Worm (Caenorhabditis elegans): ENCODE data around the gene chil-17.

DNA sequence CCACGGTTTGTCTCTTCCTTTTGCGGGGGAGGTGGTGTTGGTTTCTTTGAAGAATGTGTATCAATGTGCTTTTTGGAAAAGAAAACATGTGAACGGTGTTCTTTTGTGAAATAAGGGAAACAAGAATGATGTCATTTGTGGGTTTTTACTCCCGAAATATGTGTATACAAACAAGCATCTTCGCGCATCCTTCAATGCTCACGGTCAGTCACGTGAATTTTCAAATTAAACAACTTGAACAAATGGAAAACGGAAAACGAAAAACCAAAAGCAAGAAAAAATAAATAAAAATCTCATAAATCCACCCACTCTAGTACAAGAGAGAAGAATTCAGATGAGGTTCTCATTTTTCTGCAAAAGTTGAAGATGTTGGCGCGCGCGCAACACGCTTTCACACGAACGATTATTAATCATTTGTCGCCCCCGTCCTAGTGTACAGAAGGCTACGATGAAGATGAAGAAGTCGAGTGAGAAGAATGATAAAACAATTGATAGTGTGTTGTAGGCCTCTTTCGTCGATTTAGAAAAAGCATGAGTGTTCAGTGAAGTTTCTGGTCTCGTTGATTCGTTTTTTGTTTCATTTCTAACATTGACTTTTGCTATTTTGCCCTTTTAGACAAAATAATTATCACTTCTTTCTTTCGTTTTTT, 45.2 kb upstream of the chil-17 start:
- no peak for TF ChIP-seq che-1 (tag; optimal IDR thresholded peaks at IDR 0.05)
- TF ChIP-seq unc-42 (tag; optimal IDR thresholded peaks at IDR 0.05): no peak
- TF ChIP-seq hlh-30 (tag; optimal IDR thresholded peaks at IDR 0.05; ENCODE audit: insufficient read depth): no peak
- no peak for TF ChIP-seq fkh-6 (tag; optimal IDR thresholded peaks at IDR 0.05)
- TF ChIP-seq elt-2 (tag; optimal IDR thresholded peaks at IDR 0.05): no peak
- TF ChIP-seq ceh-24 (tag; optimal IDR thresholded peaks at IDR 0.05): no peak
- no peak for TF ChIP-seq ets-4 (tag; optimal IDR thresholded peaks at IDR 0.05)
- no peak for TF ChIP-seq ceh-31 (tag; optimal IDR thresholded peaks at IDR 0.05)
- TF ChIP-seq tbx-2 (tag; optimal IDR thresholded peaks at IDR 0.05): no peak

All from whole organism, late embryonic.